Fruit fly (Drosophila melanogaster) whole organism, wandering third instar larva: Measurements from ENCODE around the gene ver.

ENCODE experiments used
- Abd-B ChIP-seq: fragments of >200 bp; optimal IDR thresholded peaks from 2 replicates; lab custom pipeline; 2017; ENCODE audit warnings: missing biosample characterization, missing genetic modification characterization
- CG32264 ChIP-seq: fragments of 200-800 bp; sonication (Bioruptor generic); optimal IDR thresholded peaks from 2 replicates; lab custom pipeline; 2016; ENCODE audit warnings: missing biosample characterization, missing genetic modification characterization
- CG9705 ChIP-seq: fragments of 200-800 bp; sonication (Bioruptor generic); optimal IDR thresholded peaks from 2 replicates; lab custom pipeline; 2018; ENCODE audit warnings: missing biosample characterization, mild to moderate bottlenecking, missing genetic modification characterization
- CrebA ChIP-seq: fragments of 200-800 bp; sonication (Bioruptor generic); optimal IDR thresholded peaks from 2 replicates; lab custom pipeline; 2016; ENCODE audit warnings: missing biosample characterization, mild to moderate bottlenecking, missing genetic modification characterization, borderline replicate concordance
- Dfd ChIP-seq: fragments of >200 bp; optimal IDR thresholded peaks from 2 replicates; lab custom pipeline; 2017; ENCODE audit warnings: missing biosample characterization, missing genetic modification characterization
- Dif ChIP-seq: fragments of 200-275, 200-300 bp; sonication (Bioruptor generic); optimal IDR thresholded peaks from 2 replicates; lab custom pipeline; 2018; ENCODE audit warnings: missing biosample characterization, missing genetic modification characterization; ENCODE audit not compliant: partially characterized antibody
- GATAd ChIP-seq: sonication (Bioruptor generic); optimal IDR thresholded peaks from 2 replicates; lab custom pipeline; 2016; ENCODE audit warnings: missing biosample characterization, missing genetic modification characterization
- HLH106 ChIP-seq: fragments of 200-800 bp; optimal IDR thresholded peaks from 3 replicates; lab custom pipeline; 2019; ENCODE audit warnings: missing biosample characterization, mild to moderate bottlenecking, missing genetic modification characterization, moderate library complexity
- Hnf4 ChIP-seq: fragments of 200-800 bp; sonication (Bioruptor generic); optimal IDR thresholded peaks from 2 replicates; lab custom pipeline; 2016; ENCODE audit warnings: missing biosample characterization, mild to moderate bottlenecking, missing genetic modification characterization
- Hr83 ChIP-seq: fragments of 200-300 bp; sonication (Bioruptor generic); optimal IDR thresholded peaks from 2 replicates; lab custom pipeline; 2016; ENCODE audit warnings: missing biosample characterization, mild to moderate bottlenecking, missing genetic modification characterization, moderate library complexity; ENCODE audit not compliant: poor library complexity, severe bottlenecking
- Jra ChIP-seq: sonication (Bioruptor generic); optimal IDR thresholded peaks from 2 replicates; lab custom pipeline; 2016; ENCODE audit warnings: missing biosample characterization, missing genetic modification characterization
- Mio ChIP-seq: sonication (Bioruptor generic); optimal IDR thresholded peaks from 2 replicates; lab custom pipeline; 2016; ENCODE audit warnings: missing biosample characterization, missing genetic modification characterization
- Myc ChIP-seq: fragments of >200 bp; optimal IDR thresholded peaks from 2 replicates; lab custom pipeline; 2017
- N ChIP-seq: fragments of >200 bp; optimal IDR thresholded peaks from 2 replicates; lab custom pipeline; 2018; ENCODE audit warnings: missing biosample characterization, missing external identifiers, missing genetic modification characterization
- OdsH ChIP-seq: fragments of 200-800 bp; sonication (Bioruptor generic); optimal IDR thresholded peaks from 2 replicates; lab custom pipeline; 2016; ENCODE audit warnings: missing biosample characterization, mild to moderate bottlenecking, missing genetic modification characterization
- Rel ChIP-seq, 2 experiments: fragments of 200-800 bp; sonication (Bioruptor generic) in 1 of 2; optimal IDR thresholded peaks; 2 replicates in 1 of 2; 3 replicates in 1 of 2; lab custom pipeline; 2016 to 2019; ENCODE audit warnings: mild to moderate bottlenecking in 2 of 2, missing biosample characterization in 2 of 2, missing genetic modification characterization in 2 of 2, moderate library complexity in 1 of 2
- Sp1 ChIP-seq: fragments of 200-800 bp; sonication (Bioruptor generic); optimal IDR thresholded peaks from 3 replicates; lab custom pipeline; 2019; ENCODE audit warnings: missing biosample characterization, mild to moderate bottlenecking, missing genetic modification characterization, moderate library complexity
- Vsx2 ChIP-seq: fragments of 200-300, 225-300 bp; sonication (Bioruptor generic); optimal IDR thresholded peaks from 2 replicates; lab custom pipeline; 2018; ENCODE audit warnings: missing biosample characterization, missing genetic modification characterization; ENCODE audit not compliant: partially characterized antibody
- br ChIP-seq: fragments of 200-800 bp; sonication (Bioruptor generic); optimal IDR thresholded peaks from 2 replicates; lab custom pipeline; 2016; ENCODE audit warnings: missing biosample characterization, missing genetic modification characterization
- brk ChIP-seq: fragments of 200-800 bp; sonication (Bioruptor generic); optimal IDR thresholded peaks from 2 replicates; lab custom pipeline; 2016; ENCODE audit warnings: missing biosample characterization, mild to moderate bottlenecking, missing genetic modification characterization
- dl ChIP-seq, 2 experiments: fragments of 175-275, 200-275 bp in 1 of 2; fragments of 200-275 bp in 1 of 2; sonication (Bioruptor generic); optimal IDR thresholded peaks; lab custom pipeline; 2018; ENCODE audit warnings: mild to moderate bottlenecking in 2 of 2, missing biosample characterization in 2 of 2, missing genetic modification characterization in 2 of 2, moderate library complexity in 2 of 2; ENCODE audit not compliant: partially characterized antibody in 2 of 2, insufficient read depth in 1 of 2
- dmrt93B ChIP-seq: fragments of 200-800 bp; sonication (Bioruptor generic); optimal IDR thresholded peaks from 2 replicates; lab custom pipeline; 2018; ENCODE audit warnings: missing biosample characterization, mild to moderate bottlenecking, missing genetic modification characterization
- dsf ChIP-seq: sonication (Bioruptor generic); optimal IDR thresholded peaks from 2 replicates; lab custom pipeline; 2016; ENCODE audit warnings: missing biosample characterization, missing genetic modification characterization, borderline replicate concordance
- ey ChIP-seq: fragments of 200-800 bp; sonication (Bioruptor generic); optimal IDR thresholded peaks from 2 replicates; lab custom pipeline; 2016; ENCODE audit warnings: missing biosample characterization, missing genetic modification characterization
- foxo ChIP-seq, 2 experiments: fragments of 200-800 bp; sonication (Bioruptor generic); optimal IDR thresholded peaks; 2 replicates in 1 of 2; 3 replicates in 1 of 2; lab custom pipeline; 2016 to 2017; ENCODE audit warnings: missing biosample characterization in 2 of 2, missing genetic modification characterization in 2 of 2
- fru ChIP-seq: fragments of 200-800 bp; sonication (Bioruptor generic); optimal IDR thresholded peaks from 3 replicates; lab custom pipeline; 2016; ENCODE audit warnings: missing biosample characterization, mild to moderate bottlenecking, missing genetic modification characterization
- h ChIP-seq: fragments of 200-800 bp; sonication (Bioruptor generic); optimal IDR thresholded peaks from 3 replicates; lab custom pipeline; 2016; ENCODE audit warnings: missing biosample characterization, mild to moderate bottlenecking, missing genetic modification characterization
- jim ChIP-seq: fragments of 175-275, 200-325 bp; sonication (Bioruptor generic); optimal IDR thresholded peaks from 2 replicates; lab custom pipeline; 2016; ENCODE audit warnings: missing biosample characterization, mild to moderate bottlenecking, missing genetic modification characterization
- lola ChIP-seq: fragments of >200 bp; optimal IDR thresholded peaks from 2 replicates; lab custom pipeline; 2017; ENCODE audit warnings: missing biosample characterization, missing genetic modification characterization
- pan ChIP-seq: fragments of >200 bp; optimal IDR thresholded peaks from 2 replicates; lab custom pipeline; 2017
- psq ChIP-seq: fragments of 200-800 bp; sonication (Bioruptor generic); optimal IDR thresholded peaks from 3 replicates; lab custom pipeline; 2017; ENCODE audit warnings: missing biosample characterization, mild to moderate bottlenecking, missing genetic modification characterization, moderate library complexity
- rgr ChIP-seq: fragments of 200-800 bp; sonication (Bioruptor generic); optimal IDR thresholded peaks from 3 replicates; lab custom pipeline; 2016; ENCODE audit warnings: missing biosample characterization, mild to moderate bottlenecking, missing genetic modification characterization
- sage ChIP-seq: fragments of 200-800 bp; sonication (Bioruptor generic); optimal IDR thresholded peaks from 2 replicates; lab custom pipeline; 2016; ENCODE audit warnings: missing biosample characterization, mild to moderate bottlenecking, missing genetic modification characterization
- sv ChIP-seq: fragments of 200-800 bp; sonication (Bioruptor generic); optimal IDR thresholded peaks from 3 replicates; lab custom pipeline; 2016; ENCODE audit warnings: missing biosample characterization, missing genetic modification characterization
- tai ChIP-seq: sonication (Bioruptor generic); optimal IDR thresholded peaks from 2 replicates; lab custom pipeline; 2016; ENCODE audit warnings: missing biosample characterization, missing genetic modification characterization
- usp ChIP-seq: fragments of >200 bp; optimal IDR thresholded peaks from 2 replicates; lab custom pipeline; 2017; ENCODE audit warnings: missing biosample characterization, missing genetic modification characterization
- woc ChIP-seq: sonication (Bioruptor generic); optimal IDR thresholded peaks from 2 replicates; lab custom pipeline; 2016; ENCODE audit warnings: missing biosample characterization, mild to moderate bottlenecking, missing genetic modification characterization

The ver gene

dm6 chr3L:12529431-12530007 lies 5.7 kb downstream of the ver start (continued):
- TF ChIP-seq jim (GFP tag; lab: Kevin White, UChicago) (no peak), sage (GFP tag; lab: Kevin White, UChicago) (no peak), dl (GFP tag; optimal IDR thresholded peaks at IDR 0.05; lab: Kevin White, UChicago; ENCODE audit: insufficient read depth in 1 of 2, partially characterized antibody in 2 of 2) (no peak), br (GFP tag; lab: Kevin White, UChicago) (peak; percentile 61)

DNA sequence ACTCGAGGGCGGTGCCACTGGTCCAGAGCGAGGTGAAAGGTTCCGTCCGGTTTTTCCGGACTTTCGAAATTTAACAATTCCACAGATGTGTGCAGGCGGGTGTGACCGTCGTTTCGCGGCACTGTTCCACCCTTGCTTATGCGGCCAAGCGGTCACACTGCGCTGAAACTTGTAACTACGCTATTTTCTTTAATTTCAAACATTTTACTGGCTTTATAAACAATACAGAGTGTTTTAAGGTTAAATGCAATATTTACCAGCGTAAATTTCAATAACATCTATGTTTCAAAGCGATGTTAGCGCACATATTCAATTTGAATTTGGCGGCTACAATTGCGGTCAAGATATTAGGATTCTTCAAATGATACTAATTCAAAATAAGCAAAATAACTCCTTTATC lies 6.3 kb downstream of the ver start, which contains the start of gene nst:
nst (minus strand) TSS at position 128 of the 400 bp plus-strand sequence.
- TF ChIP-seq Sp1 (GFP tag; lab: Kevin White, UChicago) (peak; percentile 21), N (no peak), h (peak; percentile 11), woc (GFP tag; lab: Kevin White, UChicago) (no peak), Rel (GFP tag; optimal IDR thresholded peaks at IDR 0.05; lab: Kevin White, UChicago) (no peak), Rel (tag; optimal IDR thresholded peaks at IDR 0.05; lab: Kevin White, UChicago) (peak; percentile 63)

dm6 chr3L:12532220-12532619 lies 8.4 kb downstream of the ver start:
- TF ChIP-seq fru (GFP tag; lab: Kevin White, UChicago), result no peak
- no peak for TF ChIP-seq pan (lab: Kevin White, UChicago)
- no peak for TF ChIP-seq psq (GFP tag; lab: Kevin White, UChicago)
- TF ChIP-seq N, result no peak
- no peak for TF ChIP-seq lola (GFP tag; lab: Kevin White, UChicago)
- TF ChIP-seq Sp1 (GFP tag; lab: Kevin White, UChicago), result no peak
- TF ChIP-seq foxo (GFP tag; optimal IDR thresholded peaks at IDR 0.05; lab: Kevin White, UChicago), result no peak
- no peak for TF ChIP-seq dl (GFP tag; optimal IDR thresholded peaks at IDR 0.05; lab: Kevin White, UChicago; ENCODE audit: insufficient read depth in 1 of 2, partially characterized antibody in 2 of 2)
- no peak for TF ChIP-seq Dif
- TF ChIP-seq Myc (lab: Kevin White, UChicago), result no peak
- no peak for TF ChIP-seq dmrt93B (GFP tag; lab: Kevin White, UChicago)
- no peak for TF ChIP-seq h
- TF ChIP-seq CG32264 (GFP tag; lab: Kevin White, UChicago), result no peak
- TF ChIP-seq woc (GFP tag; lab: Kevin White, UChicago), result no peak
- no peak for TF ChIP-seq dsf (GFP tag; lab: Kevin White, UChicago)
- no peak for TF ChIP-seq CrebA (GFP tag; lab: Kevin White, UChicago)
- TF ChIP-seq Rel (GFP tag; optimal IDR thresholded peaks at IDR 0.05; lab: Kevin White, UChicago), result no peak
- no peak for TF ChIP-seq Rel (tag; optimal IDR thresholded peaks at IDR 0.05; lab: Kevin White, UChicago)
- TF ChIP-seq Hr83 (GFP tag; lab: Kevin White, UChicago), result no peak
- TF ChIP-seq brk, result no peak

dm6 chr3L:12533392-12534070 lies 9.7 kb downstream of the ver start, which contains the start of the genes Tsf2 and CG34242:
TSS of gene Tsf2 (minus strand) at chr3L:12533724.
TSS of gene CG34242 (plus strand) at chr3L:12533996.
- TF ChIP-seq HLH106 (tag; lab: Kevin White, UChicago) (peak; percentile 94), Mio (GFP tag; lab: Kevin White, UChicago) (no peak), sv (peak; percentile 16), foxo (GFP tag; optimal IDR thresholded peaks at IDR 0.05; lab: Kevin White, UChicago) (peak in 1 of 2 experiments; percentile 75), CG32264 (GFP tag; lab: Kevin White, UChicago) (no peak), Abd-B (GFP tag; lab: Kevin White, UChicago) (no peak), Jra (GFP tag; lab: Kevin White, UChicago) (no peak), GATAd (GFP tag; lab: Kevin White, UChicago) (no peak), dsf (GFP tag; lab: Kevin White, UChicago) (no peak), psq (GFP tag; lab: Kevin White, UChicago) (no peak), br (GFP tag; lab: Kevin White, UChicago) (no peak), Hnf4 (GFP tag; lab: Kevin White, UChicago) (no peak), rgr (peak; percentile 23), Rel (GFP tag; optimal IDR thresholded peaks at IDR 0.05; lab: Kevin White, UChicago) (no peak), Rel (tag; optimal IDR thresholded peaks at IDR 0.05; lab: Kevin White, UChicago) (peak; percentile 80), CG9705 (GFP tag; lab: Kevin White, UChicago) (peak; percentile 28), Dif (no peak), Myc (lab: Kevin White, UChicago) (peak; percentile 39), tai (GFP tag; lab: Kevin White, UChicago) (no peak), usp (GFP tag; lab: Kevin White, UChicago) (no peak), dmrt93B (GFP tag; lab: Kevin White, UChicago) (peak; percentile 81), OdsH (GFP tag; lab: Kevin White, UChicago) (no peak), CrebA (GFP tag; lab: Kevin White, UChicago) (no peak), Hr83 (GFP tag; lab: Kevin White, UChicago) (no peak), ey (GFP tag; lab: Kevin White, UChicago) (no peak), jim (GFP tag; lab: Kevin White, UChicago) (no peak), Vsx2 (GFP tag; lab: Kevin White, UChicago) (no peak), pan (lab: Kevin White, UChicago) (no peak), brk (no peak), Sp1 (GFP tag; lab: Kevin White, UChicago) (peak; percentile 4), dl (GFP tag; optimal IDR thresholded peaks at IDR 0.05; lab: Kevin White, UChicago; ENCODE audit: insufficient read depth in 1 of 2, partially characterized antibody in 2 of 2) (no peak), Dfd (no peak), h (no peak), woc (GFP tag; lab: Kevin White, UChicago) (peak; percentile 46)
